Worm (Caenorhabditis elegans) whole organism, L4 larva: ENCODE results near the gene seb-3.

Source experiments
- F44E2.7 ChIP-seq: fragments of 200-800 bp; sonication (Bioruptor generic); IDR thresholded peaks from 2 replicates; pipeline ENCODE4 v2.1.2; 2022; ENCODE audit warnings: missing genetic modification characterization, missing compliant biosample characterization
- T20F7.1 ChIP-seq: fragments of 200-800 bp; sonication (Bioruptor generic); optimal IDR thresholded peaks from 2 replicates; lab custom pipeline; 2018; ENCODE audit warnings: mild to moderate bottlenecking, missing genetic modification characterization, missing compliant biosample characterization
- T26A8.4 ChIP-seq: fragments of 200-800 bp; sonication (Bioruptor generic); IDR thresholded peaks from 2 replicates; pipeline ENCODE4 v1.3.6; 2022; ENCODE audit warnings: missing genetic modification characterization, missing compliant biosample characterization
- Y75B8A.6 ChIP-seq: fragments of 200-800 bp; sonication (Bioruptor generic); IDR thresholded peaks from 2 replicates; pipeline ENCODE4 v1.3.6; 2022; ENCODE audit warnings: missing genetic modification reagents, missing genetic modification characterization, missing compliant biosample characterization
- ZK337.2 ChIP-seq: fragments of 200-800 bp; sonication (Bioruptor generic); IDR thresholded peaks from 2 replicates; pipeline ENCODE4 v1.3.6; 2022; ENCODE audit warnings: missing genetic modification reagents, missing genetic modification characterization, missing compliant biosample characterization
- aha-1 ChIP-seq: fragments of 150-350 bp; peaks from one replicate; lab custom pipeline; 2014; ENCODE audit warnings: missing biosample characterization, missing genetic modification characterization
- ceh-20 ChIP-seq: fragments of 200-800 bp; sonication (Bioruptor generic); IDR thresholded peaks from 2 replicates; pipeline ENCODE4 v1.3.6; 2022; ENCODE audit warnings: missing genetic modification reagents, missing genetic modification characterization, missing compliant biosample characterization
- ceh-32 ChIP-seq: sonication (generic microtip); optimal IDR thresholded peaks from 2 replicates; lab custom pipeline; 2016; ENCODE audit warnings: mild to moderate bottlenecking, missing genetic modification characterization, missing compliant biosample characterization; ENCODE audit not compliant: poor library complexity
- ceh-44 ChIP-seq: fragments of 200-800 bp; sonication (Bioruptor generic); IDR thresholded peaks from 2 replicates; pipeline ENCODE4 v1.3.6; 2022; ENCODE audit warnings: missing genetic modification reagents, missing genetic modification characterization, missing compliant biosample characterization
- ceh-82 ChIP-seq: sonication (generic microtip); optimal IDR thresholded peaks from 2 replicates; lab custom pipeline; 2017; ENCODE audit warnings: missing biosample characterization, missing genetic modification characterization
- ces-1 ChIP-seq: fragments of 150-350 bp; sonication (generic microtip); optimal IDR thresholded peaks from 4 replicates; lab custom pipeline; 2014; ENCODE audit warnings: missing biosample characterization, missing genetic modification reagents, missing genetic modification characterization
- cey-2 ChIP-seq: sonication (generic microtip); optimal IDR thresholded peaks from 3 replicates; lab custom pipeline; 2017; ENCODE audit warnings: missing genetic modification characterization, mild to moderate bottlenecking, missing compliant biosample characterization, antibody characterized with exemption, borderline replicate concordance; ENCODE audit not compliant: insufficient read depth
- daf-16 ChIP-seq, 3 experiments: sonication (generic microtip); optimal IDR thresholded peaks; 2 replicates each; lab custom pipeline; 2016 to 2017; ENCODE audit warnings: missing genetic modification characterization in 3 of 3, missing genetic modification reagents in 3 of 3, mild to moderate bottlenecking in 2 of 3, missing compliant biosample characterization in 2 of 3, missing biosample characterization in 1 of 3, moderate library complexity in 1 of 3
- daf-8 ChIP-seq: fragments of 200-800 bp; sonication (Bioruptor generic); IDR thresholded peaks from 2 replicates; pipeline ENCODE4 v1.3.6; 2022; ENCODE audit warnings: missing genetic modification characterization, missing compliant biosample characterization
- dmd-6 ChIP-seq: fragments of 200-800 bp; sonication (Bioruptor generic); IDR thresholded peaks from 2 replicates; pipeline ENCODE4 v1.3.6; 2022; ENCODE audit warnings: missing genetic modification reagents, missing genetic modification characterization, missing compliant biosample characterization
- dpl-1 ChIP-seq: fragments of 150-350 bp; optimal IDR thresholded peaks from 2 replicates; lab custom pipeline; 2014; ENCODE audit warnings: missing biosample characterization, missing genetic modification reagents, missing genetic modification characterization
- fkh-10 ChIP-seq: fragments of 150-350 bp; optimal IDR thresholded peaks from 2 replicates; lab custom pipeline; 2014; ENCODE audit warnings: missing biosample characterization, missing genetic modification reagents, missing genetic modification characterization
- gei-8 ChIP-seq: fragments of 200-800 bp; sonication (Bioruptor generic); optimal IDR thresholded peaks from 2 replicates; lab custom pipeline; 2018; ENCODE audit warnings: mild to moderate bottlenecking, missing genetic modification characterization, missing compliant biosample characterization
- hlh-11 ChIP-seq: fragments of 200-800 bp; sonication (Bioruptor generic); optimal IDR thresholded peaks from 2 replicates; lab custom pipeline; 2018; ENCODE audit warnings: mild to moderate bottlenecking, missing genetic modification characterization, missing compliant biosample characterization
- hlh-30 ChIP-seq: sonication (generic microtip); optimal IDR thresholded peaks from 2 replicates; lab custom pipeline; 2017; ENCODE audit warnings: antibody characterized with exemption, mild to moderate bottlenecking, missing genetic modification characterization, missing compliant biosample characterization; ENCODE audit not compliant: insufficient read depth
- hmg-1.1 ChIP-seq: fragments of 200-800 bp; sonication (Bioruptor generic); IDR thresholded peaks from 2 replicates; pipeline ENCODE4 v1.3.6; 2022; ENCODE audit warnings: missing genetic modification reagents, missing genetic modification characterization, missing compliant biosample characterization
- lim-7 ChIP-seq: fragments of 200-800 bp; sonication (Bioruptor generic); IDR thresholded peaks from 2 replicates; pipeline ENCODE4 v1.3.6; 2022; ENCODE audit warnings: missing genetic modification characterization, missing compliant biosample characterization
- lin-29 ChIP-seq: fragments of 200-800 bp; sonication (Bioruptor generic); IDR thresholded peaks from 2 replicates; pipeline ENCODE4 v1.3.6; 2022; ENCODE audit warnings: missing genetic modification reagents, missing genetic modification characterization, missing compliant biosample characterization
- lin-38 ChIP-seq: fragments of 200-800 bp; sonication (Bioruptor generic); IDR thresholded peaks from 2 replicates; pipeline ENCODE4 v1.3.6; 2022; ENCODE audit warnings: missing genetic modification reagents, missing genetic modification characterization, missing compliant biosample characterization
- mdt-29 ChIP-seq: fragments of 200-800 bp; sonication (Bioruptor generic); IDR thresholded peaks from 2 replicates; pipeline ENCODE4 v1.3.6; 2022; ENCODE audit warnings: missing genetic modification reagents, missing genetic modification characterization, missing compliant biosample characterization
- mep-1 ChIP-seq: fragments of 150-350 bp; sonication (generic microtip); optimal IDR thresholded peaks from 3 replicates; lab custom pipeline; 2014; ENCODE audit warnings: missing biosample characterization, missing genetic modification characterization
- nhr-10 ChIP-seq: fragments of 150-350 bp; optimal IDR thresholded peaks from 2 replicates; lab custom pipeline; 2014; ENCODE audit warnings: missing biosample characterization, missing genetic modification characterization
- nhr-11 ChIP-seq: fragments of 150-350 bp; optimal IDR thresholded peaks from 2 replicates; lab custom pipeline; 2014; ENCODE audit warnings: missing biosample characterization, missing genetic modification characterization
- nhr-111 ChIP-seq: fragments of 200-800 bp; sonication (Bioruptor generic); optimal IDR thresholded peaks from 2 replicates; lab custom pipeline; 2018; ENCODE audit warnings: mild to moderate bottlenecking, missing genetic modification characterization, missing compliant biosample characterization
- pha-4 ChIP-seq, 2 experiments: fragments of 150-350 bp in 1 of 2; fragments of 200-800 bp in 1 of 2; sonication (Bioruptor generic) in 1 of 2; IDR thresholded peaks in 1 of 2; optimal IDR thresholded peaks in 1 of 2; 2 replicates each; pipeline versions ENCODE4 v1.3.6 to Lab custom; 2014 to 2022; ENCODE audit warnings: missing genetic modification characterization in 2 of 2, missing genetic modification reagents in 2 of 2, missing biosample characterization in 1 of 2, missing compliant biosample characterization in 1 of 2
- php-3 ChIP-seq: fragments of 200-800 bp; sonication (Bioruptor generic); IDR thresholded peaks from 2 replicates; pipeline ENCODE4 v1.3.6; 2022; ENCODE audit warnings: missing genetic modification reagents, missing genetic modification characterization, missing compliant biosample characterization
- pqm-1 ChIP-seq: sonication (generic microtip); optimal IDR thresholded peaks from 2 replicates; lab custom pipeline; 2017; ENCODE audit warnings: missing biosample characterization, missing genetic modification characterization
- rbr-2 ChIP-seq: sonication (generic microtip); optimal IDR thresholded peaks from 2 replicates; lab custom pipeline; 2016; ENCODE audit warnings: missing genotype, missing genetic modification characterization, missing compliant biosample characterization
- set-16 ChIP-seq: fragments of 200-800 bp; sonication (Bioruptor generic); IDR thresholded peaks from 2 replicates; pipeline ENCODE4 v1.3.6; 2022; ENCODE audit warnings: missing genetic modification reagents, missing genetic modification characterization, missing compliant biosample characterization
- snpc-4 ChIP-seq: fragments of 150-350 bp; optimal IDR thresholded peaks from 2 replicates; lab custom pipeline; 2014; ENCODE audit warnings: missing biosample characterization, missing genetic modification characterization
- tra-1 ChIP-seq: fragments of 200-800 bp; sonication (Bioruptor generic); IDR thresholded peaks from 2 replicates; pipeline ENCODE4 v1.3.6; 2022; ENCODE audit warnings: missing genetic modification reagents, missing genetic modification characterization, missing compliant biosample characterization
- zag-1 ChIP-seq: fragments of 150-350 bp; optimal IDR thresholded peaks from 2 replicates; lab custom pipeline; 2014; ENCODE audit warnings: missing biosample characterization, missing genetic modification characterization
- zfp-3 ChIP-seq: fragments of 200-800 bp; sonication (Bioruptor generic); conservative IDR thresholded peaks from 2 replicates; pipeline ENCODE4 v1.3.6; 2022; ENCODE audit warnings: missing genetic modification reagents, missing genetic modification characterization, missing compliant biosample characterization

The seb-3 gene

DNA sequence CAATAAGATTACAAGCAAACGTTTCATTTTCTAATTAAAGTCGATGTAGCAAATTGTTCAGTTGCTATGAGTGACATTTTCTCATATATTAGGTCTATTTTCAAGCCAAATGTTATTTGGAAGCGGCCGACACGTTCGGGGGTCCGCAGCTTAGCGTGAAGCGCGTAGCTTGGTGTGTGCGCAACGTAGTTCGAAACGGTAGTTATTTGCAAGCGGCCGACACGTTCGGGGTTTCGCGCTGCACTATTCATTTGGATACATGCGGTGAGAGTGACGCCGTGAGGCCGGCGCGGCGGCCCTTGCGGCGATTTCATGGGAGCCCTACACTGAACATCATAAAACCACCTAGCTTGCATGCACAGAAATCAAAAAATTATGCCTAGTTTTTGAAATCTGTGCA, 37.9 kb upstream of the seb-3 start:
- TF ChIP-seq lin-29 (GFP tag; lab: Robert Waterston, UW), result no peak
- TF ChIP-seq set-16 (GFP tag; lab: Robert Waterston, UW), result no peak; the same call in 1 of the 2 replicates
- TF ChIP-seq ceh-44 (GFP tag; lab: Robert Waterston, UW), result no peak
- no peak for TF ChIP-seq nhr-11 (tag; lab: Kevin White, UChicago)
- TF ChIP-seq daf-8 (GFP tag; lab: Robert Waterston, UW), result no peak
- no peak for TF ChIP-seq snpc-4 (tag; lab: Kevin White, UChicago)
- TF ChIP-seq, all 104 proteins: peak for 0

ce11 chrX:14991280-14991679, 34.8 kb upstream of the seb-3 start, which contains the start of gene iglr-1:
iglr-1 (minus strand) TSS chrX:14991380.
- TF ChIP-seq tra-1 (GFP tag; lab: Robert Waterston, UW), result no peak
- no peak for TF ChIP-seq ceh-44 (GFP tag; lab: Robert Waterston, UW)
- no peak for TF ChIP-seq ces-1 (GFP tag; lab: Kevin White, UChicago)
- no peak for TF ChIP-seq F44E2.7 (GFP tag; lab: Robert Waterston, UW)
- no peak for TF ChIP-seq rbr-2 (tag; lab: Kevin White, UChicago)
- TF ChIP-seq lin-29 (GFP tag; lab: Robert Waterston, UW), result no peak
- no peak for TF ChIP-seq nhr-11 (tag; lab: Kevin White, UChicago)
- no peak for TF ChIP-seq hlh-11
- TF ChIP-seq ceh-20, result no peak

DNA sequence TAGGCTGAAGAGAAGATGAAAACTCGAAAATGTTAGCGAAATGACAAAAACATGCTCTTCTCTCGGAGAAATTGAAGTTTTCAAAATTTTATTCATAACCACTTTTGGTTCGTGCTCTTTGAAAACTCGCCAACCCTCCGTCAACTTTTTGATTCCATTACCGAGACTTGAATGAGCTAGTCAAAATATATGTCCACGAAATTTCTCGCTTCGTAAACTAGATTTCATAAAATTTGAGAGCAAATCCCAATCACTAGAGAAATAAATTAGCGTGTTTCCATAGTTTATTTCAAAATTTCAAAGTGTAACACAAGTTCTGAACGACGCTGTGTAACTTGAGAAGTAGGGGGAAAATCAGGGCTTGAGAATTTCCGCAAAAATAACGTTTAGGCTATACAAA, 32.4 kb upstream of the seb-3 start:
- TF ChIP-seq fkh-10 (GFP tag; lab: Kevin White, UChicago), result peak; percentile 6
- no peak for TF ChIP-seq T26A8.4
- no peak for TF ChIP-seq php-3
- TF ChIP-seq, all 104 proteins: peak for 1

DNA sequence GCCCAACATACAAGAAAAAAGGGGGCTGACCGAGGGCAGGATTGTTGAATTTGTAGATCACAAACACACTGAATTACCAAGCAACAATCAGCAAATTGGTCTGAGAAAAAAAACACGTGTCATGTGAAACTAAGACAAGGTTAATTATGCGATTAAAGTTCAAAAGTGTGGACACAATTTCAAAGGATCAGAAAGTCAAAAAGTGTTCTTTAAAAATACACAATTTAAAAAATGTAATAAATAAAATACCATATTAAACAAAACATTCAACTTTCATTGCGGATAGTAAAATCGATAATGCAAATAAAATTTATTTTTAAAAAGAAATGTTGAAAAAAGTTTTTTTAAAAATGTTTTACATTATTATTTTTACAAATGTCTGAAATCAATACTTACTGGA, 27.0 kb upstream of the seb-3 start, which contains the start of gene cutl-3:
cutl-3 (minus strand) TSS at position 101 of the 400 bp plus-strand sequence.
- TF ChIP-seq php-3 (no peak), ceh-32 (no peak), rbr-2 (tag; lab: Kevin White, UChicago) (no peak)
- TF ChIP-seq, all 104 proteins: peak for 0

- TF ChIP-seq nhr-111 (GFP tag; lab: Kevin White, UChicago), result no peak
- peak; percentile 58 for TF ChIP-seq pqm-1
- TF ChIP-seq snpc-4 (tag; lab: Kevin White, UChicago), result no peak
- TF ChIP-seq mdt-29 (GFP tag; lab: Robert Waterston, UW), result no peak
- no peak for TF ChIP-seq hmg-1.1 (GFP tag; lab: Robert Waterston, UW)
- peak; percentile 17; the same call in 1 of the 2 replicates for TF ChIP-seq dmd-6 (GFP tag; lab: Robert Waterston, UW)
Observed at ce11 chrX:15003891-15004550, 22.1 kb upstream of the seb-3 start, which contains the start of gene slc-25A18.1. slc-25A18.1 (minus strand) TSS chrX:15003941.

DNA sequence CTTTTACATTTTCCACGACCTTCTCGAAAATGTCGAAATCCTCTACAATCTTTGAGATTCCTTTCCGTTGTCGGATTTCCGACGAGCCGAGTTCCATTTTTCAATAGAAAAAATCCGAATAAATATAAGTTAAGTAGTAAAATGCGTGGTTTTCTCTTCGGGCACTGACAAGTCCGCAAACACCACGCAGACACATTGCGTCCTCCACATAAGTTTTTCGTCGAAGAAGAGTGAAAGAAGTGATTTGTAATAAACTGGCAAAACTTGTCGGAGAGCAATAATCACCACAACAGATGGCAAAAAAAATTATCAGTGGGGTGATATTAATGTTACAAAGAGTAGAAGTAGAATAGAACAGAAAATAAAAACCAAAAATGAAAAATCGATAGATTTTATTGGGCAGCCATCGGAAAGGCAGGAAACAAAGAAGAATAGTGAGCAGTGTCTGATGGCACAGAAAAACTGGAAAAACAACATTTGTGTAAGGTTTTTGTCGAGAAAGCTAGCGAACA, 19.2 kb upstream of the seb-3 start, which contains the start of gene ergi-2:
ergi-2 (minus strand) TSS at position 462 of the 512 bp plus-strand sequence.
- no peak for TF ChIP-seq daf-16 (GFP tag; optimal IDR thresholded peaks at IDR 0.05; lab: Kevin White, UChicago)
- TF ChIP-seq daf-16 (tag; optimal IDR thresholded peaks at IDR 0.05; lab: Kevin White, UChicago), result no peak
- no peak for TF ChIP-seq ceh-82 (tag; lab: Kevin White, UChicago)
- no peak for TF ChIP-seq ZK337.2
- peak; percentile 22 for TF ChIP-seq mep-1
- no peak for TF ChIP-seq aha-1
- no peak for TF ChIP-seq lim-7 (GFP tag; lab: Robert Waterston, UW)
- no peak for TF ChIP-seq cey-2 (tag; lab: Kevin White, UChicago)
- TF ChIP-seq dpl-1 (GFP tag; lab: Kevin White, UChicago), result peak; percentile 5
- TF ChIP-seq zfp-3, result no peak
- no peak for TF ChIP-seq gei-8 (GFP tag; lab: Kevin White, UChicago)
- no peak for TF ChIP-seq zag-1
- TF ChIP-seq Y75B8A.6 (GFP tag; lab: Robert Waterston, UW), result no peak
- no peak for TF ChIP-seq pha-4 (GFP tag; IDR thresholded peaks at IDR 0.05; lab: Robert Waterston, UW)
- TF ChIP-seq pha-4 (tag; optimal IDR thresholded peaks at IDR 0.05; lab: Kevin White, UChicago), result no peak
- no peak for TF ChIP-seq lin-38 (GFP tag; lab: Robert Waterston, UW)
- peak; percentile 19 for TF ChIP-seq hlh-30 (tag; lab: Kevin White, UChicago)
- TF ChIP-seq nhr-10 (tag; lab: Kevin White, UChicago), result no peak
- peak; percentile 40; the same call in 1 of the 2 replicates for TF ChIP-seq hmg-1.1 (GFP tag; lab: Robert Waterston, UW)
- peak; percentile 23 for TF ChIP-seq hlh-11
- no peak for TF ChIP-seq ceh-32
- TF ChIP-seq T20F7.1 (GFP tag; lab: Kevin White, UChicago), result no peak
